Worm (Caenorhabditis elegans): ENCODE results near the gene acdh-11.

DNA sequence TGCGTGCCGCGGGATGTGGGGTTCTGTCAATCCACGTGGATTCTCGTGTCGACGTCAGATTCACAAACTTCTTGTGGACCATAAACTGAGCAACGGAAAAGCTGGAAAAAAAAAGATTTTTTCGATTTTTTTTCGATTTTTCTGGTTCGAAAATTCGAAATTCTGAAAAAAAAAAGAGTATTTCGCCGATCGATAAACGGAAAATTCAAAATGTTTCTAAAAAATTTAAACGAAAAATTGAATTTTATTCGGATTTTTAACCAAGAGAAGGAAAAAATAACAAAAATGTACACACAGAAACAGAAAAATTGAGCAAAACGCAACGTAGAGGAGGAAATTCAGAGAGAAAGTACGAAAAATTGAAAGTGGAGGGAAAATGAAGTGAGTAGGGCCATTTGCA, 30.3 kb downstream of the acdh-11 start, which contains the start of gene Y39A1A.3:
- TF ChIP-seq W03F9.2 (tag; optimal IDR thresholded peaks at IDR 0.05) (no peak), him-1 (tag; optimal IDR thresholded peaks at IDR 0.05) (no peak)
